Fruit fly (Drosophila melanogaster): ENCODE results near the gene CG34129.

CG34129 gene

dm6 chr3R:26188708-26189107, 2.3 kb downstream of the CG34129 start, which contains the start of gene CG6073 (continued):
- TF ChIP-seq zen2 (GFP tag; IDR thresholded peaks at IDR 0.05; ENCODE audit: partially characterized antibody) (no peak), Gug (GFP tag; IDR thresholded peaks at IDR 0.05) (peak; percentile 52; the same call in 2 of the 4 replicates), cad (GFP tag; optimal IDR thresholded peaks at IDR 0.05) (no peak), ind (GFP tag; optimal IDR thresholded peaks at IDR 0.05) (peak; percentile 38), emc (GFP tag; optimal IDR thresholded peaks at IDR 0.05) (peak; percentile 34), Rx (GFP tag; IDR thresholded peaks at IDR 0.05) (no peak), ac (GFP tag; optimal IDR thresholded peaks at IDR 0.05) (no peak), ewg (GFP tag; optimal IDR thresholded peaks at IDR 0.05) (peak; percentile 11), Lim3 (GFP tag; IDR thresholded peaks at IDR 0.05) (no peak), Dref (GFP tag; IDR thresholded peaks at IDR 0.05) (peak; percentile 62), CG2199 (GFP tag; IDR thresholded peaks at IDR 0.05) (no peak), gem (tag; optimal IDR thresholded peaks at IDR 0.05) (peak; percentile 51), CG17186 (GFP tag; optimal IDR thresholded peaks at IDR 0.05) (peak; percentile 5), gcm (GFP tag; optimal IDR thresholded peaks at IDR 0.05) (no peak), CG34422 (GFP tag; IDR thresholded peaks at IDR 0.05) (peak; percentile 86), Bdp1 (GFP tag; optimal IDR thresholded peaks at IDR 0.05) (peak; percentile 8), CG5953 (GFP tag; IDR thresholded peaks at IDR 0.05) (no peak), CG14965 (GFP tag; optimal IDR thresholded peaks at IDR 0.05; ENCODE audit: borderline replicate concordance) (peak; percentile 8), CG15479 (GFP tag; optimal IDR thresholded peaks at IDR 0.05) (no peak), CG6254 (GFP tag; optimal IDR thresholded peaks at IDR 0.05) (no peak), org-1 (GFP tag; optimal IDR thresholded peaks at IDR 0.05) (no peak), fu2 (GFP tag; optimal IDR thresholded peaks at IDR 0.05) (peak; percentile 61), fd102C (GFP tag; optimal IDR thresholded peaks at IDR 0.05) (no peak), CTCF (GFP tag; optimal IDR thresholded peaks at IDR 0.05) (peak; percentile 58), CG6654 (GFP tag; optimal IDR thresholded peaks at IDR 0.05) (peak; percentile 16), wek (GFP tag; optimal IDR thresholded peaks at IDR 0.05) (peak; percentile 86), Usf (GFP tag; optimal IDR thresholded peaks at IDR 0.05) (no peak), CG42726 (GFP tag; IDR thresholded peaks at IDR 0.05; ENCODE audit: partially characterized antibody) (peak; percentile 60; the same call in 1 of the 2 replicates), CG7928 (GFP tag; optimal IDR thresholded peaks at IDR 0.05) (peak; percentile 36), Side (GFP tag; optimal IDR thresholded peaks at IDR 0.05) (peak; percentile 24), tgo (GFP tag; IDR thresholded peaks at IDR 0.05) (peak; percentile 31; the same call in 1 of the 3 replicates), CG4282 (GFP tag; optimal IDR thresholded peaks at IDR 0.05) (peak; percentile 28), CG17912 (GFP tag; optimal IDR thresholded peaks at IDR 0.05) (no peak), Nf-YC (tag; optimal IDR thresholded peaks at IDR 0.05) (peak; percentile 49), Bteb2 (GFP tag; optimal IDR thresholded peaks at IDR 0.05) (peak; percentile 4), CG10431 (GFP tag; optimal IDR thresholded peaks at IDR 0.05) (no peak), maf-S (GFP tag; optimal IDR thresholded peaks at IDR 0.05) (peak; percentile 40), tll (GFP tag; optimal IDR thresholded peaks at IDR 0.05) (no peak), Hmx (GFP tag; optimal IDR thresholded peaks at IDR 0.05) (no peak), CG14710 (tag; optimal IDR thresholded peaks at IDR 0.05) (peak; percentile 72), amos (GFP tag; IDR thresholded peaks at IDR 0.05; ENCODE audit: partially characterized antibody) (peak; percentile 57), CG17361 (GFP tag; IDR thresholded peaks at IDR 0.05) (no peak; the same call in 2 of the 3 replicates), Mad (GFP tag; optimal IDR thresholded peaks at IDR 0.05) (peak; percentile 60), CG34224 (GFP tag; IDR thresholded peaks at IDR 0.05; ENCODE audit: partially characterized antibody) (no peak), en (GFP tag; optimal IDR thresholded peaks at IDR 0.05) (no peak), Dad (GFP tag; optimal IDR thresholded peaks at IDR 0.05) (no peak), CG15696 (tag; optimal IDR thresholded peaks at IDR 0.05) (peak; percentile 48), CG14050 (GFP tag; IDR thresholded peaks at IDR 0.05) (no peak), CG10366 (GFP tag; IDR thresholded peaks at IDR 0.05) (0 out of 2 replicates have a peak, but pooled peaks have one; percentile 29), CG4360 (GFP tag; IDR thresholded peaks at IDR 0.05) (no peak; the same call in 1 of the 2 replicates), CG6689 (GFP tag; IDR thresholded peaks at IDR 0.05) (no peak)

Data from whole organism, embryonic.